Worm (Caenorhabditis elegans) whole organism, mixed stage, embryonic: ENCODE measurements around the gene cytb-5.1.

Experiments used
- flh-1 ChIP-seq: fragments of 200-800 bp; sonication (Bioruptor generic); optimal IDR thresholded peaks from 2 replicates; lab custom pipeline; 2018; ENCODE audit warnings: mild to moderate bottlenecking, missing genetic modification characterization, moderate library complexity, missing compliant biosample characterization
- lin-13 ChIP-seq: fragments of 150-350 bp; optimal IDR thresholded peaks from 2 replicates; lab custom pipeline; 2014; ENCODE audit warnings: missing biosample characterization, missing genetic modification characterization
- mep-1 ChIP-seq: fragments of 150-350 bp; optimal IDR thresholded peaks from 2 replicates; lab custom pipeline; 2017; ENCODE audit warnings: missing biosample characterization, missing genetic modification reagents, missing genetic modification characterization, inconsistent platforms
- nhr-2 ChIP-seq: fragments of 150-350 bp; optimal IDR thresholded peaks from 2 replicates; lab custom pipeline; 2014; ENCODE audit warnings: missing biosample characterization, missing genetic modification characterization
- pha-4 ChIP-seq: fragments of 150-350 bp; optimal IDR thresholded peaks from 2 replicates; lab custom pipeline; 2018; ENCODE audit warnings: missing biosample characterization, missing genetic modification reagents, missing genetic modification characterization
- unc-39 ChIP-seq: fragments of 150-350 bp; optimal IDR thresholded peaks from 2 replicates; lab custom pipeline; 2014; ENCODE audit warnings: missing biosample characterization, missing genetic modification characterization
- unc-62 ChIP-seq: fragments of 150-350 bp; optimal IDR thresholded peaks from 2 replicates; lab custom pipeline; 2014; ENCODE audit warnings: missing biosample characterization, missing genetic modification reagents, missing genetic modification characterization
- ztf-11 ChIP-seq: fragments of 150-350 bp; optimal IDR thresholded peaks from 2 replicates; lab custom pipeline; 2014; ENCODE audit warnings: missing biosample characterization, missing genetic modification characterization

DNA sequence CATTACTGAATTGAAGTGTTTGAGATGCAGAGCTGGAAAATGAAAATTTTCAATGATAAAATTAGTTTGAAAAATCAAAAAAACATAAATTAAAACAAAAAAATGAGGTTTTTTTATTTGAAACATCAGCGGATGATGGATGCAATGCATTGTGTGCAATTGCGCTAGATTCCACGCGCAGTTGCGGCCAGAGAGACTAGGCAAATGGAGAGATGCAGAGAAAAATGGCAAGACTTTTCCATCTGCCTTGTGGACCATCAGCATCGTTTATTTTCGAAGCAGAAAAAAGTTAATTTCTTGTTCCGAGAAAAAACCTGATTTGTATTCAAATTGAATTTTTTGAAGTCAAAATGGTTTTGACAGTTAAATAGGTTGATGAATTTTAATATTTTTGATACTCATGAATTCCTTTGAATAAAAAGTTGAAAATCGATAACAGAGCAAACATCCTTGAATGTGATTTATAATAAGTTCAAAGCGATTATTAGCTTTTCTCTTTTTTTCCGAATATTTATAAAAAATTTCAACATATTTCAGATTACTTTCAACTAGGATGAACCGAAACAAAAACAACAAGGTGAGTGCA is 5.8 kb upstream of the cytb-5.1 start, which contains the start of the genes C31E10.5 and C31E10.6:
- TF ChIP-seq flh-1 (GFP tag; lab: Kevin White, UChicago) (no peak), ztf-11 (tag; lab: Kevin White, UChicago) (no peak), pha-4 (tag; lab: Kevin White, UChicago) (no peak), mep-1 (tag; lab: Kevin White, UChicago) (peak; percentile 85), unc-62 (GFP tag; lab: Kevin White, UChicago) (no peak), lin-13 (tag; lab: Kevin White, UChicago) (peak; percentile 39), unc-39 (tag; lab: Kevin White, UChicago) (no peak), nhr-2 (tag; lab: Kevin White, UChicago) (no peak)
